Fruit fly (Drosophila melanogaster) whole organism, embryonic: Measurements from ENCODE around the gene mTerf3.

Experiments
- CG1024 ChIP-seq: fragments of 200-800 bp; sonication (Bioruptor generic); IDR thresholded peaks from 2 replicates; pipeline ENCODE4 v1.3.6; 2022; ENCODE audit warnings: missing biosample characterization, missing genetic modification characterization
- CG10321 ChIP-seq: fragments of 200-800 bp; sonication (Bioruptor generic); IDR thresholded peaks from 2 replicates; pipeline ENCODE4 v1.3.6; 2022; ENCODE audit warnings: missing biosample characterization, missing genetic modification characterization
- CG10543 ChIP-seq: fragments of 200-800 bp; sonication (Bioruptor generic); optimal IDR thresholded peaks from 3 replicates; lab custom pipeline; 2017; ENCODE audit warnings: missing biosample characterization, mild to moderate bottlenecking, missing genetic modification characterization, moderate library complexity
- CG10565 ChIP-seq: fragments of 200-800 bp; sonication (Bioruptor generic); optimal IDR thresholded peaks from 3 replicates; lab custom pipeline; 2016; ENCODE audit warnings: missing biosample characterization, mild to moderate bottlenecking, missing genetic modification characterization
- CG11247 ChIP-seq: fragments of 200-800 bp; sonication (Bioruptor generic); IDR thresholded peaks from 2 replicates; pipeline ENCODE4 v1.3.6; 2022; ENCODE audit warnings: missing biosample characterization, missing genetic modification characterization
- CG12155 ChIP-seq: fragments of 200-800 bp; sonication (Bioruptor generic); optimal IDR thresholded peaks from 3 replicates; lab custom pipeline; 2016; ENCODE audit warnings: missing biosample characterization, missing genetic modification characterization
- CG12236 ChIP-seq: fragments of 200-800 bp; sonication (Bioruptor generic); optimal IDR thresholded peaks from 2 replicates; lab custom pipeline; 2016; ENCODE audit warnings: missing biosample characterization, missing genetic modification characterization
- CG13894 ChIP-seq: fragments of 200-800 bp; sonication (Bioruptor generic); optimal IDR thresholded peaks from 3 replicates; lab custom pipeline; 2018; ENCODE audit warnings: missing biosample characterization, mild to moderate bottlenecking, missing genetic modification characterization, moderate library complexity
- CG15011 ChIP-seq: fragments of 200-800 bp; sonication (Bioruptor generic); optimal IDR thresholded peaks from 3 replicates; lab custom pipeline; 2018; ENCODE audit warnings: missing biosample characterization, mild to moderate bottlenecking, missing genetic modification characterization
- CG18476 ChIP-seq: fragments of 200-800 bp; sonication (Bioruptor generic); optimal IDR thresholded peaks from 2 replicates; lab custom pipeline; 2016; ENCODE audit warnings: missing biosample characterization, mild to moderate bottlenecking, missing genetic modification characterization
- CG30020 ChIP-seq: fragments of 200-800 bp; optimal IDR thresholded peaks from 2 replicates; lab custom pipeline; 2019; ENCODE audit warnings: missing biosample characterization, mild to moderate bottlenecking, missing genetic modification characterization, moderate library complexity
- CG3065 ChIP-seq: fragments of 200-800 bp; sonication (Bioruptor generic); optimal IDR thresholded peaks from 2 replicates; lab custom pipeline; 2016; ENCODE audit warnings: missing biosample characterization, missing genetic modification characterization
- CG32772 ChIP-seq: fragments of 200-800 bp; sonication (Bioruptor generic); IDR thresholded peaks from 2 replicates; pipeline ENCODE4 v1.3.6; 2022; ENCODE audit warnings: missing biosample characterization, missing genetic modification characterization
- CG3407 ChIP-seq: fragments of 200-800 bp; sonication (Bioruptor generic); optimal IDR thresholded peaks from 2 replicates; lab custom pipeline; 2018; ENCODE audit warnings: missing biosample characterization, mild to moderate bottlenecking, missing genetic modification characterization
- CG6175 ChIP-seq: fragments of 200-800 bp; sonication (Bioruptor generic); IDR thresholded peaks from 3 replicates; pipeline ENCODE4 v1.3.6; 2022; ENCODE audit warnings: missing biosample characterization, missing genetic modification characterization
- CG7745 ChIP-seq: fragments of 200-800 bp; sonication (Bioruptor generic); optimal IDR thresholded peaks from 2 replicates; lab custom pipeline; 2018; ENCODE audit warnings: missing biosample characterization, mild to moderate bottlenecking, missing genetic modification characterization, moderate library complexity
- CG8359 ChIP-seq: fragments of 200-800 bp; sonication (Bioruptor generic); optimal IDR thresholded peaks from 2 replicates; lab custom pipeline; 2017; ENCODE audit warnings: missing biosample characterization, mild to moderate bottlenecking, missing genetic modification characterization, borderline replicate concordance
- CG9437 ChIP-seq: fragments of 200-800 bp; sonication (Bioruptor generic); optimal IDR thresholded peaks from 2 replicates; lab custom pipeline; 2018; ENCODE audit warnings: missing biosample characterization, mild to moderate bottlenecking, missing genetic modification characterization
- CHES-1-like ChIP-seq: fragments of 200-800 bp; sonication (Bioruptor generic); optimal IDR thresholded peaks from 2 replicates; lab custom pipeline; 2016; ENCODE audit warnings: missing biosample characterization, missing genetic modification characterization
- H15 ChIP-seq: fragments of 200-800 bp; sonication (Bioruptor generic); IDR thresholded peaks from 3 replicates; pipeline ENCODE4 v1.3.6; 2022; ENCODE audit warnings: missing biosample characterization, missing genetic modification characterization
- Hr3 ChIP-seq: fragments of 200-800 bp; sonication (Bioruptor generic); optimal IDR thresholded peaks from 3 replicates; lab custom pipeline; 2016; ENCODE audit warnings: missing biosample characterization, missing genetic modification characterization
- Hr39 ChIP-seq: fragments of >200 bp; optimal IDR thresholded peaks from 2 replicates; lab custom pipeline; 2017
- Hr51 ChIP-seq, 2 experiments: fragments of 200-800 bp; sonication (Bioruptor generic); optimal IDR thresholded peaks; 2 replicates in 1 of 2; 3 replicates in 1 of 2; lab custom pipeline; 2016 to 2018; ENCODE audit warnings: missing biosample characterization in 2 of 2, missing genetic modification characterization in 2 of 2, mild to moderate bottlenecking in 1 of 2, moderate library complexity in 1 of 2
- Oaz ChIP-seq: fragments of 200-800 bp; sonication (Bioruptor generic); IDR thresholded peaks from 2 replicates; pipeline ENCODE4 v1.3.6; 2022; ENCODE audit warnings: missing biosample characterization, missing genetic modification characterization
- Pdp1 ChIP-seq, 2 experiments: fragments of 200-800 bp; sonication (Bioruptor generic); optimal IDR thresholded peaks; 3 replicates each; lab custom pipeline; 2016; ENCODE audit warnings: missing biosample characterization in 2 of 2, missing genetic modification characterization in 2 of 2, mild to moderate bottlenecking in 1 of 2, moderate library complexity in 1 of 2
- Rx ChIP-seq: fragments of 200-800 bp; sonication (Bioruptor generic); IDR thresholded peaks from 2 replicates; pipeline ENCODE4 v1.3.6; 2022; ENCODE audit warnings: missing biosample characterization, missing genetic modification characterization
- Sry-δ ChIP-seq: fragments of 200-800 bp; sonication (Bioruptor generic); optimal IDR thresholded peaks from 2 replicates; lab custom pipeline; 2016; ENCODE audit warnings: missing biosample characterization, missing genetic modification characterization
- Taf1 ChIP-seq: fragments of 200-800 bp; sonication (Bioruptor generic); IDR thresholded peaks from 2 replicates; pipeline ENCODE4 v1.3.6; 2022; ENCODE audit warnings: missing biosample characterization, missing genetic modification characterization
- abd-A ChIP-seq: fragments of 200-800 bp; sonication (Bioruptor generic); optimal IDR thresholded peaks from 3 replicates; lab custom pipeline; 2019; ENCODE audit warnings: missing biosample characterization, mild to moderate bottlenecking, missing genetic modification characterization, moderate library complexity
- amos ChIP-seq: fragments of 200-800 bp; sonication (Bioruptor generic); IDR thresholded peaks from 2 replicates; pipeline ENCODE4 v1.3.6; 2022; ENCODE audit warnings: missing biosample characterization, missing genetic modification characterization; ENCODE audit not compliant: partially characterized antibody
- caup ChIP-seq: fragments of 200-800 bp; sonication (Bioruptor generic); optimal IDR thresholded peaks from 3 replicates; lab custom pipeline; 2017; ENCODE audit warnings: missing biosample characterization, mild to moderate bottlenecking, missing genetic modification characterization, moderate library complexity; ENCODE audit not compliant: severe bottlenecking
- croc ChIP-seq: fragments of 200-800 bp; sonication (Bioruptor generic); conservative IDR thresholded peaks from 3 replicates; pipeline ENCODE4 v1.3.6; 2022; ENCODE audit warnings: missing biosample characterization, missing genetic modification characterization
- dimm ChIP-seq: fragments of 200-800 bp; sonication (Bioruptor generic); IDR thresholded peaks from 2 replicates; pipeline ENCODE4 v1.3.6; 2022; ENCODE audit warnings: missing biosample characterization, missing genetic modification characterization
- en ChIP-seq: fragments of 200-800 bp; sonication (Bioruptor generic); optimal IDR thresholded peaks from 2 replicates; lab custom pipeline; 2016; ENCODE audit warnings: missing biosample characterization, missing genetic modification characterization
- gcm2 ChIP-seq: fragments of 200-800 bp; sonication (Bioruptor generic); optimal IDR thresholded peaks from 2 replicates; lab custom pipeline; 2016; ENCODE audit warnings: missing biosample characterization, missing genetic modification characterization
- ind ChIP-seq: fragments of 200-800 bp; sonication (Bioruptor generic); optimal IDR thresholded peaks from 3 replicates; lab custom pipeline; 2016; ENCODE audit warnings: missing biosample characterization, missing genetic modification characterization
- klu ChIP-seq: fragments of 200-800 bp; sonication (Bioruptor generic); IDR thresholded peaks from 2 replicates; pipeline ENCODE4 v1.3.6; 2022; ENCODE audit warnings: missing biosample characterization, missing genetic modification characterization
- lab ChIP-seq: fragments of 200-800 bp; sonication (Bioruptor generic); optimal IDR thresholded peaks from 3 replicates; lab custom pipeline; 2017; ENCODE audit warnings: missing biosample characterization, missing genetic modification characterization, mild to moderate bottlenecking, moderate library complexity, missing genetic modification reagents
- lilli ChIP-seq: fragments of 200-800 bp; sonication (Bioruptor generic); optimal IDR thresholded peaks from 3 replicates; lab custom pipeline; 2016; ENCODE audit warnings: missing biosample characterization, missing genetic modification characterization
- lov ChIP-seq, 2 experiments: fragments of 200-800 bp in 1 of 2; fragments of >200 bp in 1 of 2; sonication (Bioruptor generic) in 1 of 2; IDR thresholded peaks in 1 of 2; optimal IDR thresholded peaks in 1 of 2; 2 replicates in 1 of 2; 3 replicates in 1 of 2; pipeline versions ENCODE4 v1.3.6 to Lab custom; 2017 to 2022; ENCODE audit warnings: missing biosample characterization in 1 of 2, missing genetic modification characterization in 1 of 2
- nerfin-2 ChIP-seq: fragments of 200-800 bp; sonication (Bioruptor generic); IDR thresholded peaks from 2 replicates; pipeline ENCODE4 v1.3.6; 2022; ENCODE audit warnings: missing biosample characterization, missing genetic modification characterization; ENCODE audit not compliant: partially characterized antibody
- pho ChIP-seq: fragments of 200-800 bp; sonication (Bioruptor generic); optimal IDR thresholded peaks from 2 replicates; lab custom pipeline; 2016; ENCODE audit warnings: missing biosample characterization, missing genetic modification characterization
- pita ChIP-seq: fragments of 200-800 bp; sonication (Bioruptor generic); optimal IDR thresholded peaks from 2 replicates; lab custom pipeline; 2017; ENCODE audit warnings: missing biosample characterization, mild to moderate bottlenecking, missing genetic modification characterization
- pros ChIP-seq: fragments of 200-800 bp; sonication (Bioruptor generic); optimal IDR thresholded peaks from 3 replicates; lab custom pipeline; 2019; ENCODE audit warnings: missing biosample characterization, mild to moderate bottlenecking, missing genetic modification characterization, moderate library complexity
- row ChIP-seq: fragments of 200-800 bp; sonication (Bioruptor generic); IDR thresholded peaks from 3 replicates; pipeline ENCODE4 v1.3.6; 2022; ENCODE audit warnings: missing biosample characterization, missing genetic modification characterization
- sens ChIP-seq: fragments of 200-800 bp; sonication (Bioruptor generic); peaks from one replicate; lab custom pipeline; 2016; ENCODE audit warnings: missing biosample characterization, missing genetic modification characterization
- trem ChIP-seq: fragments of 200-800 bp; optimal IDR thresholded peaks from 3 replicates; lab custom pipeline; 2019; ENCODE audit warnings: missing biosample characterization, mild to moderate bottlenecking, missing genetic modification characterization, moderate library complexity
- zen2 ChIP-seq: fragments of 200-800 bp; sonication (Bioruptor generic); IDR thresholded peaks from 3 replicates; pipeline ENCODE4 v1.3.6; 2022; ENCODE audit warnings: missing biosample characterization, missing genetic modification characterization; ENCODE audit not compliant: partially characterized antibody

mTerf3 gene

DNA sequence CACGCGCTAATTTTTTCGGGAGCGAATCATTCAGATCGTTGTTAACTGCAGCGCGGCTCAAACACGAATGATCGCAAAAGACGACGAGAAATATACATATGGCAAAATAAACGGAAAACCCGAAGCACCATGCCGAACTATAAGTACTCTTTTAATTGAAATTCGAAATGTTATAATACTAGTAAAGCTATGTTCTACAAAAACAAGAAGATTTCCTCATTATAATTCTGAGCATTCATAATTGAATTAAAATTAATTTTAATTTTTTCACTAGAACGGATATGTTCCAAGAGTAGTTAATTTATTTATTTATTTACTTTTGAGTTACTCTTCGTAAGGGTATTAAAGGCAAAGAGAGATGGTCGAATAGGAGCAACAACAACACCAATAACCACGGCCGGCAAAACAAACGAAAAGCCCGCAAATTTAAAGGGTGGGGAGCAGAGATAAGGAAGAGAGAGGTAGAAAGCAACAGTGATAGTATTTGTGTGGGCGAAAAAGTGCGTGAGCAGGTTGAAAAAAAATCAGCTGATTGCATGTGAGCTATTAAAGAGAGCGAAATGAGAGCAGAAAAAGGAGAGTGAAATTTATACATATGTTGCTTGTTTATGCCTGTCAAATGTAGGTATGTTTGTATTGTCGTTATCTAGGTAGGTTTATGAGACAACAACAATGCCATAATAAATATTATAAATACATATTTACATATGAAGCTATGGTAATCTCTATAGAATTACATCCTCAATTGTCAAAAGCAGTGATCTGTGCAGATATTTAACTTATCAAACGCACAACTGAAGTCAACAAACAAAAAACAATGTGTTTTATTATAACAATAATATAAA, 26.9 kb downstream of the mTerf3 start (continued):
- TF ChIP-seq row (GFP tag; lab: Robert Waterston, UW), result peak; percentile 91
- peak; percentile 9 for TF ChIP-seq trem
- peak; percentile 24 for TF ChIP-seq en
- TF ChIP-seq CG8359 (GFP tag; lab: Kevin White, UChicago), result no peak
- peak; percentile 29; the same call in 1 of the 2 replicates for TF ChIP-seq klu (GFP tag; lab: Robert Waterston, UW)
- peak; percentile 35 for TF ChIP-seq CG3407 (GFP tag; lab: Kevin White, UChicago)
- TF ChIP-seq nerfin-2 (GFP tag; lab: Robert Waterston, UW), result no peak
- peak; percentile 40 for TF ChIP-seq CHES-1-like (GFP tag; lab: Kevin White, UChicago)
- TF ChIP-seq pita (GFP tag; lab: Kevin White, UChicago), result no peak
- TF ChIP-seq pho, result peak; percentile 51
- TF ChIP-seq CG30020, result no peak
- no peak for TF ChIP-seq gcm2
- TF ChIP-seq CG13894 (tag; lab: Kevin White, UChicago), result no peak
- peak; percentile 37 to 53 for TF ChIP-seq Pdp1 (GFP tag; optimal IDR thresholded peaks at IDR 0.05; lab: Kevin White, UChicago)
- no peak for TF ChIP-seq Hr39
- peak; percentile 51 for TF ChIP-seq CG9437 (GFP tag; lab: Kevin White, UChicago)
- TF ChIP-seq Sry-δ, result no peak
- TF ChIP-seq lov (optimal IDR thresholded peaks at IDR 0.05; lab: Kevin White, UChicago), result no peak
- no peak; the same call in 2 of the 3 replicates for TF ChIP-seq lov (GFP tag; IDR thresholded peaks at IDR 0.05; lab: Robert Waterston, UW)
- TF ChIP-seq zen2 (GFP tag; lab: Robert Waterston, UW), result no peak
- no peak for TF ChIP-seq CG1024 (GFP tag; lab: Robert Waterston, UW)
- TF ChIP-seq lilli (GFP tag; lab: Kevin White, UChicago), result peak; percentile 80
- TF ChIP-seq CG11247 (GFP tag; lab: Robert Waterston, UW), result no peak; the same call in 1 of the 2 replicates
- peak; percentile 37; the same call in 1 of the 2 replicates for TF ChIP-seq CG10321
- no peak for TF ChIP-seq Rx
- peak; percentile 53 for TF ChIP-seq CG15011 (GFP tag; lab: Kevin White, UChicago)
- TF ChIP-seq H15, result peak; percentile 59; the same call in 2 of the 3 replicates
- TF ChIP-seq CG10565 (GFP tag; lab: Kevin White, UChicago), result no peak
- peak; percentile 15 for TF ChIP-seq CG10543 (GFP tag; lab: Kevin White, UChicago)
- no peak for TF ChIP-seq amos
- TF ChIP-seq Hr51 (GFP tag; optimal IDR thresholded peaks at IDR 0.05; lab: Kevin White, UChicago), result peak; percentile 18 to 89
- TF ChIP-seq dimm, result no peak
- TF ChIP-seq CG32772 (GFP tag; lab: Robert Waterston, UW), result peak; percentile 63; the same call in 1 of the 2 replicates
- peak; percentile 56; the same call in 1 of the 2 replicates for TF ChIP-seq Taf1 (GFP tag; lab: Robert Waterston, UW)
- TF ChIP-seq Oaz (GFP tag; lab: Robert Waterston, UW), result peak; percentile 47
- no peak for TF ChIP-seq pros (GFP tag; lab: Kevin White, UChicago)
- peak; percentile 72 for TF ChIP-seq CG12155 (GFP tag; lab: Kevin White, UChicago)
- peak; percentile 60 for TF ChIP-seq Hr3 (GFP tag; lab: Kevin White, UChicago)
- TF ChIP-seq lab (GFP tag; lab: Kevin White, UChicago), result peak; percentile 85
- TF ChIP-seq caup (GFP tag; lab: Kevin White, UChicago), result peak; percentile 57
- TF ChIP-seq CG6175 (GFP tag; lab: Robert Waterston, UW), result no peak
- TF ChIP-seq ind (GFP tag; lab: Kevin White, UChicago), result peak; percentile 67
- TF ChIP-seq croc (GFP tag; lab: Robert Waterston, UW), result no peak
- TF ChIP-seq sens (GFP tag; lab: Kevin White, UChicago), result peak; percentile 89
- no peak for TF ChIP-seq abd-A (tag; lab: Kevin White, UChicago)
- TF ChIP-seq CG7745 (tag; lab: Kevin White, UChicago), result no peak
- no peak for TF ChIP-seq CG12236 (GFP tag; lab: Kevin White, UChicago)
- TF ChIP-seq CG3065, result no peak
- no peak for TF ChIP-seq CG18476
